Fruit fly (Drosophila melanogaster) whole organism, embryonic: ENCODE data around the gene Etfb.

Experiments
- B-H2 ChIP-seq: fragments of 200-800 bp; sonication (Bioruptor generic); optimal IDR thresholded peaks from 2 replicates; lab custom pipeline; 2018; ENCODE audit warnings: missing biosample characterization, mild to moderate bottlenecking, missing genetic modification characterization
- CG11085 ChIP-seq: fragments of 200-800 bp; sonication (Bioruptor generic); IDR thresholded peaks from 2 replicates; pipeline ENCODE4 v1.3.6; 2022; ENCODE audit warnings: missing biosample characterization, missing genetic modification characterization
- CG11696 ChIP-seq: fragments of 200-800 bp; sonication (Bioruptor generic); IDR thresholded peaks from 2 replicates; pipeline ENCODE4 v1.3.6; 2022; ENCODE audit warnings: missing biosample characterization, missing genetic modification characterization
- CG12769 ChIP-seq: fragments of 200-800 bp; sonication (Bioruptor generic); optimal IDR thresholded peaks from 2 replicates; lab custom pipeline; 2019; ENCODE audit warnings: missing biosample characterization, mild to moderate bottlenecking, missing genetic modification characterization, moderate library complexity
- CG13624 ChIP-seq: fragments of 200-800 bp; sonication (Bioruptor generic); optimal IDR thresholded peaks from 2 replicates; lab custom pipeline; 2016; ENCODE audit warnings: missing biosample characterization, missing genetic modification characterization
- CG14710 ChIP-seq: fragments of 200-800 bp; sonication (Bioruptor generic); optimal IDR thresholded peaks from 3 replicates; lab custom pipeline; 2019; ENCODE audit warnings: missing biosample characterization, mild to moderate bottlenecking, missing genetic modification characterization, moderate library complexity
- CG15011 ChIP-seq: fragments of 200-800 bp; sonication (Bioruptor generic); optimal IDR thresholded peaks from 3 replicates; lab custom pipeline; 2018; ENCODE audit warnings: missing biosample characterization, mild to moderate bottlenecking, missing genetic modification characterization
- CG16813 ChIP-seq: fragments of 200-800 bp; sonication (Bioruptor generic); IDR thresholded peaks from 3 replicates; pipeline ENCODE4 v1.3.6; 2022; ENCODE audit warnings: missing biosample characterization, missing genetic modification characterization; ENCODE audit not compliant: partially characterized antibody
- CG17912 ChIP-seq: fragments of 200-800 bp; sonication (Bioruptor generic); optimal IDR thresholded peaks from 2 replicates; lab custom pipeline; 2018; ENCODE audit warnings: missing biosample characterization, mild to moderate bottlenecking, missing genetic modification characterization
- CG1792 ChIP-seq: fragments of 200-800 bp; sonication (Bioruptor generic); optimal IDR thresholded peaks from 2 replicates; lab custom pipeline; 2016; ENCODE audit warnings: missing biosample characterization, missing genetic modification characterization
- CG18262 ChIP-seq: fragments of 200-800 bp; optimal IDR thresholded peaks from 3 replicates; lab custom pipeline; 2019; ENCODE audit warnings: missing biosample characterization, mild to moderate bottlenecking, missing genetic modification characterization, moderate library complexity
- CG2202 ChIP-seq: fragments of 200-800 bp; sonication (Bioruptor generic); optimal IDR thresholded peaks from 2 replicates; lab custom pipeline; 2018; ENCODE audit warnings: missing biosample characterization, mild to moderate bottlenecking, missing genetic modification characterization
- CG32767 ChIP-seq: fragments of 200-800 bp; sonication (Bioruptor generic); IDR thresholded peaks from 2 replicates; pipeline ENCODE4 v1.3.6; 2022; ENCODE audit warnings: missing biosample characterization, missing genetic modification characterization
- CG4404 ChIP-seq: fragments of 200-800 bp; sonication (Bioruptor generic); IDR thresholded peaks from 2 replicates; pipeline ENCODE4 v1.3.6; 2022; ENCODE audit warnings: missing biosample characterization, missing genetic modification characterization
- CG4730 ChIP-seq: fragments of 200-800 bp; sonication (Bioruptor generic); IDR thresholded peaks from 2 replicates; pipeline ENCODE4 v1.3.6; 2022; ENCODE audit warnings: missing biosample characterization, missing genetic modification characterization
- CG8290 ChIP-seq, 3 experiments: fragments of 200-800 bp; sonication (Bioruptor generic); optimal IDR thresholded peaks; 2 replicates each; lab custom pipeline; 2016 to 2019; ENCODE audit warnings: missing biosample characterization in 3 of 3, missing genetic modification characterization in 3 of 3, mild to moderate bottlenecking in 2 of 3, moderate library complexity in 1 of 3
- CG9215 ChIP-seq: fragments of 200-800 bp; sonication (Bioruptor generic); IDR thresholded peaks from 2 replicates; pipeline ENCODE4 v1.3.6; 2022; ENCODE audit warnings: missing biosample characterization, missing genetic modification characterization
- CG9727 ChIP-seq: fragments of 200-800 bp; sonication (Bioruptor generic); optimal IDR thresholded peaks from 3 replicates; lab custom pipeline; 2017; ENCODE audit warnings: missing biosample characterization, mild to moderate bottlenecking, missing genetic modification characterization
- CrebB ChIP-seq: fragments of 200-800 bp; sonication (Bioruptor generic); optimal IDR thresholded peaks from 3 replicates; lab custom pipeline; 2018; ENCODE audit warnings: missing biosample characterization, mild to moderate bottlenecking, missing genetic modification characterization
- Doc3 ChIP-seq: fragments of 200-800 bp; sonication (Bioruptor generic); IDR thresholded peaks from 3 replicates; pipeline ENCODE4 v1.3.6; 2022; ENCODE audit warnings: missing biosample characterization, missing genetic modification characterization; ENCODE audit not compliant: partially characterized antibody
- E2f1 ChIP-seq: fragments of 200-800 bp; sonication (Bioruptor generic); IDR thresholded peaks from 2 replicates; pipeline ENCODE4 v1.3.6; 2022; ENCODE audit warnings: missing biosample characterization, missing genetic modification characterization
- Ets65A ChIP-seq: fragments of 200-800 bp; sonication (Bioruptor generic); peaks from one replicate; lab custom pipeline; 2016; ENCODE audit warnings: missing biosample characterization, missing genetic modification characterization
- Fer1 ChIP-seq: fragments of 200-800 bp; sonication (Bioruptor generic); optimal IDR thresholded peaks from 2 replicates; lab custom pipeline; 2017; ENCODE audit warnings: missing biosample characterization, mild to moderate bottlenecking, missing genetic modification characterization
- Hey ChIP-seq: fragments of 200-800 bp; sonication (Bioruptor generic); optimal IDR thresholded peaks from 3 replicates; lab custom pipeline; 2018; ENCODE audit warnings: missing biosample characterization, mild to moderate bottlenecking, missing genetic modification characterization
- Lpt ChIP-seq: fragments of >200 bp; optimal IDR thresholded peaks from 2 replicates; lab custom pipeline; 2018; ENCODE audit warnings: missing biosample characterization, missing genetic modification characterization
- Nf-YB ChIP-seq: fragments of 200-800 bp; sonication (Bioruptor generic); optimal IDR thresholded peaks from 3 replicates; lab custom pipeline; 2019; ENCODE audit warnings: missing biosample characterization, mild to moderate bottlenecking, missing genetic modification characterization, moderate library complexity
- Stat92E ChIP-seq, 3 experiments: fragments of >200 bp in 2 of 3; fragments of 200-800 bp in 1 of 3; sonication (Bioruptor generic) in 1 of 3; optimal IDR thresholded peaks; 2 replicates each; lab custom pipeline; 2017 to 2019; ENCODE audit warnings: missing biosample characterization in 3 of 3, missing genetic modification characterization in 3 of 3, mild to moderate bottlenecking in 1 of 3, moderate library complexity in 1 of 3
- ase ChIP-seq: fragments of 200-800 bp; sonication (Bioruptor generic); IDR thresholded peaks from 3 replicates; pipeline ENCODE4 v1.3.6; 2022; ENCODE audit warnings: missing biosample characterization, missing genetic modification characterization
- chm ChIP-seq: fragments of 200-800 bp; sonication (Bioruptor generic); IDR thresholded peaks from 2 replicates; pipeline ENCODE4 v1.3.6; 2022; ENCODE audit warnings: missing biosample characterization, missing genetic modification characterization
- chn ChIP-seq: fragments of 200-800 bp; sonication (Bioruptor generic); optimal IDR thresholded peaks from 2 replicates; lab custom pipeline; 2016; ENCODE audit warnings: missing biosample characterization, missing genetic modification characterization
- dpn ChIP-seq, 2 experiments: fragments of 200-800 bp; sonication (Bioruptor generic); optimal IDR thresholded peaks; 3 replicates each; lab custom pipeline; 2016; ENCODE audit warnings: missing biosample characterization in 2 of 2, missing genetic modification characterization in 2 of 2
- dysf ChIP-seq: fragments of 200-800 bp; sonication (Bioruptor generic); IDR thresholded peaks from 3 replicates; pipeline ENCODE4 v1.3.6; 2022; ENCODE audit warnings: missing biosample characterization, missing genetic modification characterization
- fd64A ChIP-seq: fragments of 200-800 bp; sonication (Bioruptor generic); optimal IDR thresholded peaks from 3 replicates; lab custom pipeline; 2018; ENCODE audit warnings: missing biosample characterization, mild to moderate bottlenecking, missing genetic modification characterization
- grn ChIP-seq: fragments of 200-800 bp; sonication (Bioruptor generic); optimal IDR thresholded peaks from 3 replicates; lab custom pipeline; 2017; ENCODE audit warnings: missing biosample characterization, missing genetic modification characterization
- hbn ChIP-seq: fragments of 200-800 bp; sonication (Bioruptor generic); IDR thresholded peaks from 2 replicates; pipeline ENCODE4 v1.3.6; 2022; ENCODE audit warnings: missing biosample characterization, missing genetic modification characterization; ENCODE audit not compliant: partially characterized antibody
- knrl ChIP-seq: fragments of 200-800 bp; sonication (Bioruptor generic); IDR thresholded peaks from 3 replicates; pipeline ENCODE4 v1.3.6; 2022; ENCODE audit warnings: missing biosample characterization, missing genetic modification characterization; ENCODE audit not compliant: partially characterized antibody
- otp ChIP-seq: fragments of 200-800 bp; sonication (Bioruptor generic); IDR thresholded peaks from 3 replicates; pipeline ENCODE4, ENCODE4 v1.3.6; 2022; ENCODE audit warnings: missing biosample characterization, missing genetic modification characterization
- pan ChIP-seq, 4 experiments: fragments of >200 bp in 3 of 4; fragments of 200-800 bp in 1 of 4; sonication (Bioruptor generic) in 1 of 4; optimal IDR thresholded peaks in 3 of 4; IDR thresholded peaks in 1 of 4; 2 replicates each; pipeline versions ENCODE4 v1.3.6 to Lab custom; 2017 to 2022; ENCODE audit warnings: missing biosample characterization in 2 of 4, missing genetic modification characterization in 2 of 4, mixed read lengths in 1 of 4
- pros ChIP-seq: fragments of 200-800 bp; sonication (Bioruptor generic); optimal IDR thresholded peaks from 3 replicates; lab custom pipeline; 2019; ENCODE audit warnings: missing biosample characterization, mild to moderate bottlenecking, missing genetic modification characterization, moderate library complexity
- pzg ChIP-seq: fragments of 200-800 bp; sonication (Bioruptor generic); optimal IDR thresholded peaks from 3 replicates; lab custom pipeline; 2018; ENCODE audit warnings: missing biosample characterization, mild to moderate bottlenecking, missing genetic modification characterization, moderate library complexity
- repo ChIP-seq: fragments of 200-800 bp; sonication (Bioruptor generic); optimal IDR thresholded peaks from 2 replicates; lab custom pipeline; 2016; ENCODE audit warnings: missing biosample characterization, missing genetic modification characterization
- schlank ChIP-seq: fragments of 200-800 bp; sonication (Bioruptor generic); optimal IDR thresholded peaks from 2 replicates; lab custom pipeline; 2018; ENCODE audit warnings: missing biosample characterization, mild to moderate bottlenecking, missing genetic modification characterization
- seq ChIP-seq: fragments of 200-800 bp; sonication (Bioruptor generic); IDR thresholded peaks from 2 replicates; pipeline ENCODE4 v1.3.6; 2022; ENCODE audit warnings: missing biosample characterization, missing genetic modification characterization
- sisA ChIP-seq: fragments of 200-800 bp; sonication (Bioruptor generic); IDR thresholded peaks from 2 replicates; pipeline ENCODE4 v1.3.6; 2022; ENCODE audit warnings: missing biosample characterization, missing genetic modification characterization
- slbo ChIP-seq: fragments of 200-800 bp; sonication (Bioruptor generic); IDR thresholded peaks from 2 replicates; pipeline ENCODE4 v1.3.6; 2022; ENCODE audit warnings: missing biosample characterization, missing genetic modification characterization
- sna ChIP-seq: fragments of 200-800 bp; sonication (Bioruptor generic); IDR thresholded peaks from 2 replicates; pipeline ENCODE4 v1.3.6; 2022; ENCODE audit warnings: missing biosample characterization, missing genetic modification characterization; ENCODE audit not compliant: partially characterized antibody
- ssp ChIP-seq: fragments of 200-800 bp; sonication (Bioruptor generic); IDR thresholded peaks from 2 replicates; pipeline ENCODE4 v1.3.6; 2022; ENCODE audit warnings: missing biosample characterization, missing genetic modification characterization
- tna ChIP-seq: fragments of 200-800 bp; sonication (Bioruptor generic); IDR thresholded peaks from 2 replicates; pipeline ENCODE4 v1.3.6; 2022; ENCODE audit warnings: missing biosample characterization, missing genetic modification characterization; ENCODE audit not compliant: partially characterized antibody
- trh ChIP-seq: fragments of 200-800 bp; sonication (Bioruptor generic); optimal IDR thresholded peaks from 2 replicates; lab custom pipeline; 2016; ENCODE audit warnings: missing biosample characterization, missing genetic modification characterization
- z ChIP-seq: fragments of 200-800 bp; sonication (Bioruptor generic); IDR thresholded peaks from 3 replicates; pipeline ENCODE4 v1.3.6; 2022; ENCODE audit warnings: missing biosample characterization, missing genetic modification characterization

The Etfb gene

DNA sequence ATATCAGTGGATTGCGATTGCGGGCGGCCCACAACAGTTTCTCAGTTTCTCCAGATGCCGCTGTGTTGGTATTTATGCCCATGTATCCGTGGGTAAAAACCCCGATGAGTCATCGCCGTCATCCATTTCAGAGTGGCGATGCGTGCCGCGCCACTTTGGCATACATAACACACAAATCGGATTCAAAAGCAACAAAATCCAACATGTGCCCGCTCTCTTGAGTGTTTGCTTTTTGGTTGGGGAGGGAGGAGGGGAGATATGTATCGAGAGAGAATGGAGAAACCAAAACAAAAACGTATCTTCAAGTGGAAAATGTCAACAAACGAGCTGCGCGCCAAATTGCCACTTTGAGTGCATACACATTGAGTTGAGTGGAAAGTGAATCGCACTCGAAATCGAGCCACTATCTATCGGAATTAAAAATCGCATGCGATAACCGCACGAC is 31.1 kb downstream of the Etfb start (continued):
- TF ChIP-seq E2f1 (GFP tag; lab: Robert Waterston, UW) = peak; percentile 46; the same call in 1 of the 2 replicates
- TF ChIP-seq trh (GFP tag; lab: Kevin White, UChicago) = no peak
- TF ChIP-seq ase (GFP tag; lab: Robert Waterston, UW) = no peak
- TF ChIP-seq otp (GFP tag; lab: Robert Waterston, UW) = peak; percentile 9; the same call in 1 of the 3 replicates
- peak; percentile 53 for TF ChIP-seq CrebB (tag; lab: Kevin White, UChicago)
- peak; percentile 100 for TF ChIP-seq z (GFP tag; lab: Robert Waterston, UW)
- TF ChIP-seq Lpt (GFP tag; lab: Kevin White, UChicago) = no peak
- no peak for TF ChIP-seq schlank (tag; lab: Kevin White, UChicago)
- peak; percentile 13 for TF ChIP-seq CG2202 (tag; lab: Kevin White, UChicago)
- TF ChIP-seq CG32767 (GFP tag; lab: Robert Waterston, UW) = peak; percentile 31; the same call in 1 of the 2 replicates
- no peak for TF ChIP-seq chn (GFP tag; lab: Kevin White, UChicago)
- no peak for TF ChIP-seq dysf (GFP tag; lab: Robert Waterston, UW)
- TF ChIP-seq CG1792 (GFP tag; lab: Kevin White, UChicago) = no peak
- TF ChIP-seq sisA (GFP tag; lab: Robert Waterston, UW) = no peak
- no peak for TF ChIP-seq CG15011 (GFP tag; lab: Kevin White, UChicago)
- TF ChIP-seq Nf-YB (GFP tag; lab: Kevin White, UChicago) = no peak
- no peak for TF ChIP-seq CG4730 (GFP tag; lab: Robert Waterston, UW)
- no peak for TF ChIP-seq Ets65A (GFP tag; lab: Kevin White, UChicago)
- no peak for TF ChIP-seq slbo (GFP tag; lab: Robert Waterston, UW)
- no peak for TF ChIP-seq CG4404
- TF ChIP-seq CG11085 (GFP tag; lab: Robert Waterston, UW) = no peak
- TF ChIP-seq ssp (GFP tag; lab: Robert Waterston, UW) = no peak
- peak; percentile 69; the same call in 1 of the 2 replicates for TF ChIP-seq sna
- peak; percentile 51; the same call in 1 of the 2 replicates for TF ChIP-seq chm (GFP tag; lab: Robert Waterston, UW)
- no peak for TF ChIP-seq fd64A
- no peak for TF ChIP-seq CG16813 (GFP tag; lab: Robert Waterston, UW)
- TF ChIP-seq hbn (GFP tag; lab: Robert Waterston, UW) = peak; percentile 42; the same call in 1 of the 2 replicates
- no peak for TF ChIP-seq CG11696 (GFP tag; lab: Robert Waterston, UW)
- TF ChIP-seq Fer1 (GFP tag; lab: Kevin White, UChicago) = peak; percentile 44
- TF ChIP-seq CG9727 (GFP tag; lab: Kevin White, UChicago) = no peak
- TF ChIP-seq seq (GFP tag; lab: Robert Waterston, UW) = no peak
- TF ChIP-seq grn (GFP tag; lab: Kevin White, UChicago) = peak; percentile 86
- no peak for TF ChIP-seq repo (GFP tag; lab: Kevin White, UChicago)
- no peak for TF ChIP-seq knrl (GFP tag; lab: Robert Waterston, UW)
- TF ChIP-seq Hey (tag; lab: Kevin White, UChicago) = peak; percentile 16
- TF ChIP-seq CG18262 (tag; lab: Kevin White, UChicago) = no peak
- TF ChIP-seq CG17912 = no peak
- TF ChIP-seq Doc3 (GFP tag; lab: Robert Waterston, UW) = no peak
- peak; percentile 63 for TF ChIP-seq pros (GFP tag; lab: Kevin White, UChicago)
- TF ChIP-seq B-H2 (GFP tag; lab: Kevin White, UChicago) = peak; percentile 24
- TF ChIP-seq CG14710 (tag; lab: Kevin White, UChicago) = no peak
- TF ChIP-seq CG12769 (tag; lab: Kevin White, UChicago) = peak; percentile 47
- TF ChIP-seq CG9215 (GFP tag; lab: Robert Waterston, UW) = no peak
- peak in 1 of 3 experiments; percentile 85 for TF ChIP-seq Stat92E (GFP tag; optimal IDR thresholded peaks at IDR 0.05; lab: Kevin White, UChicago)
- no peak for TF ChIP-seq CG8290 (GFP tag; optimal IDR thresholded peaks at IDR 0.05; lab: Kevin White, UChicago)
- peak in 1 of 2 experiments; percentile 61 for TF ChIP-seq CG8290 (tag; optimal IDR thresholded peaks at IDR 0.05; lab: Kevin White, UChicago)
- no peak for TF ChIP-seq dpn (GFP tag; optimal IDR thresholded peaks at IDR 0.05; lab: Kevin White, UChicago)
- no peak for TF ChIP-seq pzg (GFP tag; lab: Kevin White, UChicago)
- TF ChIP-seq tna (GFP tag; lab: Robert Waterston, UW) = peak; percentile 62; the same call in 1 of the 2 replicates
- TF ChIP-seq CG13624 = no peak
- no peak for TF ChIP-seq pan (optimal IDR thresholded peaks at IDR 0.05; lab: Kevin White, UChicago)
- no peak for TF ChIP-seq pan (GFP tag; optimal IDR thresholded peaks at IDR 0.05 in 1 of 2, IDR thresholded peaks at IDR 0.05 in 1 of 2)
